Worm (Caenorhabditis elegans) whole organism, mixed stage, embryonic: Measurements from ENCODE around the gene fbxb-72.

Experiments
- bed-3 ChIP-seq: fragments of 200-800 bp; sonication (Bioruptor generic); optimal IDR thresholded peaks from 3 replicates; lab custom pipeline; 2018; ENCODE audit warnings: mild to moderate bottlenecking, missing genetic modification characterization, moderate library complexity, missing compliant biosample characterization
- ces-1 ChIP-seq: fragments of 150-350 bp; optimal IDR thresholded peaks from 2 replicates; lab custom pipeline; 2014; ENCODE audit warnings: missing biosample characterization, missing genetic modification reagents, missing genetic modification characterization
- mep-1 ChIP-seq: fragments of 150-350 bp; optimal IDR thresholded peaks from 2 replicates; lab custom pipeline; 2017; ENCODE audit warnings: missing biosample characterization, missing genetic modification reagents, missing genetic modification characterization, inconsistent platforms
- nhr-12 ChIP-seq: fragments of 150-350 bp; optimal IDR thresholded peaks from 2 replicates; lab custom pipeline; 2014; ENCODE audit warnings: missing biosample characterization, missing genetic modification characterization
- unc-62 ChIP-seq: fragments of 150-350 bp; optimal IDR thresholded peaks from 2 replicates; lab custom pipeline; 2014; ENCODE audit warnings: missing biosample characterization, missing genetic modification reagents, missing genetic modification characterization

ce11 chrV:772210-772609 is 48.5 kb upstream of the fbxb-72 start:
- TF ChIP-seq nhr-12 (tag; lab: Kevin White, UChicago), result no peak
- no peak for TF ChIP-seq mep-1 (tag; lab: Kevin White, UChicago)
- no peak for TF ChIP-seq bed-3 (GFP tag; lab: Kevin White, UChicago)
- no peak for TF ChIP-seq ces-1
- TF ChIP-seq unc-62, result no peak
